Worm (Caenorhabditis elegans) whole organism, L2 larva: Measurements from ENCODE around the gene D2045.8.

Experiments used
- F13H6.1 ChIP-seq: sonication (generic microtip); optimal IDR thresholded peaks from 2 replicates; lab custom pipeline; 2016; ENCODE audit warnings: missing genetic modification characterization, missing compliant biosample characterization
- R02D3.7 ChIP-seq: fragments of 150-350 bp; optimal IDR thresholded peaks from 2 replicates; lab custom pipeline; 2014; ENCODE audit warnings: missing biosample characterization, missing genetic modification characterization
- lin-13 ChIP-seq: fragments of 150-350 bp; optimal IDR thresholded peaks from 2 replicates; lab custom pipeline; 2014; ENCODE audit warnings: missing biosample characterization, missing genetic modification reagents, missing genetic modification characterization
- mdl-1 ChIP-seq, 2 experiments: fragments of 150-350 bp in 1 of 2; sonication (generic microtip) in 1 of 2; optimal IDR thresholded peaks; 2 replicates each; lab custom pipeline; 2017; ENCODE audit warnings: missing biosample characterization in 2 of 2, missing genetic modification characterization in 2 of 2
- nhr-12 ChIP-seq: fragments of 150-350 bp; optimal IDR thresholded peaks from 2 replicates; lab custom pipeline; 2014; ENCODE audit warnings: missing biosample characterization, missing genetic modification characterization
- snpc-4 ChIP-seq: fragments of 150-350 bp; optimal IDR thresholded peaks from 2 replicates; lab custom pipeline; 2014; ENCODE audit warnings: missing biosample characterization, missing genetic modification characterization
- unc-62 ChIP-seq: fragments of 150-350 bp; optimal IDR thresholded peaks from 2 replicates; lab custom pipeline; 2014; ENCODE audit warnings: missing biosample characterization, missing genetic modification reagents, missing genetic modification characterization
- zag-1 ChIP-seq: fragments of 150-350 bp; optimal IDR thresholded peaks from 2 replicates; lab custom pipeline; 2014; ENCODE audit warnings: missing biosample characterization, missing genetic modification characterization

ce11 chrIII:10451012-10451411 lies 31.1 kb upstream of the D2045.8 start, which contains the start of gene H04D03.4:
- TF ChIP-seq lin-13 (GFP tag; lab: Kevin White, UChicago) (no peak), zag-1 (tag; lab: Kevin White, UChicago) (no peak), snpc-4 (no peak), unc-62 (no peak), R02D3.7 (tag; lab: Kevin White, UChicago) (no peak), F13H6.1 (tag; lab: Kevin White, UChicago) (no peak), mdl-1 (tag; optimal IDR thresholded peaks at IDR 0.05; lab: Kevin White, UChicago) (no peak), nhr-12 (tag; lab: Kevin White, UChicago) (no peak)
